Fruit fly (Drosophila melanogaster): Measurements from ENCODE around the gene CG13359.

dm6 chrX:766094-766493 is 37.2 kb downstream of the CG13359 start:
- TF ChIP-seq CG12605 (GFP tag; IDR thresholded peaks at IDR 0.05), result no peak
- TF ChIP-seq Pif1A (GFP tag; optimal IDR thresholded peaks at IDR 0.05), result no peak
- peak; percentile 6 for TF ChIP-seq CG15710 (tag; optimal IDR thresholded peaks at IDR 0.05)
- TF ChIP-seq EcR (GFP tag; optimal IDR thresholded peaks at IDR 0.05), result no peak
- TF ChIP-seq rn (GFP tag; IDR thresholded peaks at IDR 0.05), result no peak
- TF ChIP-seq CG9948 (tag; optimal IDR thresholded peaks at IDR 0.05), result peak; percentile 25
